Worm (Caenorhabditis elegans) whole organism, L3 larva: ENCODE data around the gene F40C5.1.

Source experiments
- R02D3.7 ChIP-seq: fragments of 150-350 bp; optimal IDR thresholded peaks from 2 replicates; lab custom pipeline; 2014; ENCODE audit warnings: missing biosample characterization, missing genetic modification characterization
- ZK546.5 ChIP-seq: sonication (generic microtip); optimal IDR thresholded peaks from 2 replicates; lab custom pipeline; 2017; ENCODE audit warnings: missing biosample characterization, missing genetic modification characterization
- aly-2 ChIP-seq: fragments of 150-350 bp; optimal IDR thresholded peaks from 2 replicates; lab custom pipeline; 2014; ENCODE audit warnings: missing biosample characterization, missing genetic modification characterization
- ama-1 ChIP-seq: fragments of 150-350 bp; optimal IDR thresholded peaks from 2 replicates; lab custom pipeline; 2018
- ceh-16 ChIP-seq: sonication (generic microtip); optimal IDR thresholded peaks from 2 replicates; lab custom pipeline; 2017; ENCODE audit warnings: missing biosample characterization, missing genetic modification characterization
- ceh-28 ChIP-seq: fragments of 150-350 bp; optimal IDR thresholded peaks from 2 replicates; lab custom pipeline; 2014; ENCODE audit warnings: missing biosample characterization, missing genetic modification reagents, missing genetic modification characterization
- ceh-82 ChIP-seq: fragments of 150-350 bp; optimal IDR thresholded peaks from 2 replicates; lab custom pipeline; 2014; ENCODE audit warnings: missing biosample characterization, missing genetic modification characterization
- ceh-9 ChIP-seq: sonication (generic microtip); optimal IDR thresholded peaks from 2 replicates; lab custom pipeline; 2018; ENCODE audit warnings: missing biosample characterization, missing genetic modification characterization
- egl-27 ChIP-seq: sonication (generic microtip); optimal IDR thresholded peaks from 4 replicates; lab custom pipeline; 2017; ENCODE audit warnings: missing biosample characterization, missing genetic modification reagents, missing genetic modification characterization
- egl-5 ChIP-seq: fragments of 150-350 bp; optimal IDR thresholded peaks from 2 replicates; lab custom pipeline; 2017; ENCODE audit warnings: missing biosample characterization, missing genetic modification reagents, missing genetic modification characterization, inconsistent platforms
- elt-2 ChIP-seq: sonication (generic microtip); optimal IDR thresholded peaks from 2 replicates; lab custom pipeline; 2016; ENCODE audit warnings: missing genetic modification reagents, mild to moderate bottlenecking, missing genetic modification characterization, missing compliant biosample characterization
- elt-3 ChIP-seq, 3 experiments: fragments of 150-350 bp in 1 of 3; sonication (generic microtip) in 2 of 3; optimal IDR thresholded peaks; 2 replicates in 2 of 3; 4 replicates in 1 of 3; lab custom pipeline; 2014 to 2017; ENCODE audit warnings: missing biosample characterization in 3 of 3, missing genetic modification characterization in 3 of 3
- fkh-10 ChIP-seq: sonication (generic microtip); optimal IDR thresholded peaks from 2 replicates; lab custom pipeline; 2017; ENCODE audit warnings: missing biosample characterization, missing genetic modification reagents, missing genetic modification characterization
- fos-1 ChIP-seq: fragments of 150-350 bp; optimal IDR thresholded peaks from 2 replicates; lab custom pipeline; 2014; ENCODE audit warnings: missing biosample characterization, missing genetic modification characterization
- jun-1 ChIP-seq: fragments of 150-350 bp; optimal IDR thresholded peaks from 2 replicates; lab custom pipeline; 2014; ENCODE audit warnings: missing biosample characterization, missing genetic modification reagents, missing genetic modification characterization
- lin-39 ChIP-seq: fragments of 150-350 bp; optimal IDR thresholded peaks from 2 replicates; lab custom pipeline; 2018; ENCODE audit warnings: missing biosample characterization, missing genetic modification reagents, missing genetic modification characterization
- lsy-12 ChIP-seq: sonication (generic microtip); optimal IDR thresholded peaks from 2 replicates; lab custom pipeline; 2016; ENCODE audit warnings: mild to moderate bottlenecking, missing genetic modification characterization, missing compliant biosample characterization
- mdl-1 ChIP-seq: fragments of 150-350 bp; optimal IDR thresholded peaks from 2 replicates; lab custom pipeline; 2014; ENCODE audit warnings: missing biosample characterization, missing genetic modification characterization
- nfya-1 ChIP-seq: sonication (generic microtip); optimal IDR thresholded peaks from 2 replicates; lab custom pipeline; 2017; ENCODE audit warnings: missing genetic modification characterization, mild to moderate bottlenecking, missing compliant biosample characterization, antibody characterized with exemption, moderate library complexity; ENCODE audit not compliant: insufficient read depth
- nhr-11 ChIP-seq: fragments of 150-350 bp; optimal IDR thresholded peaks from 2 replicates; lab custom pipeline; 2014; ENCODE audit warnings: missing biosample characterization, missing genetic modification characterization
- nhr-23 ChIP-seq: fragments of 150-350 bp; optimal IDR thresholded peaks from 2 replicates; lab custom pipeline; 2014; ENCODE audit warnings: missing biosample characterization, missing genetic modification reagents, missing genetic modification characterization
- nhr-237 ChIP-seq: fragments of 150-350 bp; optimal IDR thresholded peaks from 2 replicates; lab custom pipeline; 2014; ENCODE audit warnings: missing biosample characterization, missing genetic modification characterization
- nhr-43 ChIP-seq: sonication (generic microtip); optimal IDR thresholded peaks from 2 replicates; lab custom pipeline; 2016; ENCODE audit warnings: mild to moderate bottlenecking, missing genetic modification characterization, missing compliant biosample characterization; ENCODE audit not compliant: poor library complexity, severe bottlenecking
- nhr-76 ChIP-seq: fragments of 150-350 bp; sonication (generic microtip); optimal IDR thresholded peaks from 5 replicates; lab custom pipeline; 2014; ENCODE audit warnings: missing biosample characterization, missing genetic modification characterization
- nhr-77 ChIP-seq: fragments of 150-350 bp; optimal IDR thresholded peaks from 2 replicates; lab custom pipeline; 2014; ENCODE audit warnings: missing biosample characterization, missing genetic modification characterization
- pha-4 ChIP-seq: fragments of 150-350 bp; optimal IDR thresholded peaks from 2 replicates; lab custom pipeline; 2014; ENCODE audit warnings: missing biosample characterization, missing genetic modification reagents, missing genetic modification characterization
- snpc-4 ChIP-seq: fragments of 150-350 bp; optimal IDR thresholded peaks from 2 replicates; lab custom pipeline; 2014; ENCODE audit warnings: missing biosample characterization, missing genetic modification characterization
- tbx-2 ChIP-seq: sonication (generic microtip); optimal IDR thresholded peaks from 2 replicates; lab custom pipeline; 2016; ENCODE audit warnings: mild to moderate bottlenecking, missing genetic modification characterization, missing compliant biosample characterization
- unc-39 ChIP-seq: sonication (generic microtip); optimal IDR thresholded peaks from 4 replicates; lab custom pipeline; 2017; ENCODE audit warnings: missing biosample characterization, missing genetic modification characterization
- unc-62 ChIP-seq: fragments of 150-350 bp; sonication (generic microtip); optimal IDR thresholded peaks from 4 replicates; lab custom pipeline; 2014; ENCODE audit warnings: missing biosample characterization, missing genetic modification reagents, missing genetic modification characterization
- ztf-11 ChIP-seq: fragments of 150-350 bp; optimal IDR thresholded peaks from 2 replicates; lab custom pipeline; 2014; ENCODE audit warnings: missing biosample characterization, missing genetic modification characterization
- ztf-4 ChIP-seq: fragments of 150-350 bp; optimal IDR thresholded peaks from 2 replicates; lab custom pipeline; 2014; ENCODE audit warnings: missing biosample characterization, missing genetic modification characterization

Gene F40C5.1

DNA sequence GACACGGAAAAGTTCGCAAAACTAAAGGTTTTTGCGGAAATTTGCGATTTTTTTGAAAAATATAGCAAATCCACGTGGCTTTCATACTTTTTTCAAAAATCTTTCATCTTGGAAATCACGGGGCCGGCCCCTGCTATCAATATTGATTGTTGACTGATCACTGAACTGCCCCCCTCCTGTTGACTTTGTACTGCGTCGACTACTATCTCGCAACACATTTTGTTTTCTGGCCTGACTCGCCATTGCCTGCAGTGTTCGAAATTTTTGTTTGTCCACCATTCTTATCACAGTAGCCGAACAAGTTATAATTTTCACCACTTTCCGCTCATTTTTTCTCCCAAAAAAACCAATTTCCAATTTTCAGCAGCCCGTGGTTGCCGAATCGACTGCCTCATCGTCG lies 8.5 kb downstream of the F40C5.1 start:
- TF ChIP-seq lsy-12: no peak
- peak; percentile 66 for TF ChIP-seq pha-4 (tag; lab: Kevin White, UChicago)
- TF ChIP-seq nhr-76 (tag; lab: Kevin White, UChicago): no peak
- no peak for TF ChIP-seq ceh-16 (tag; lab: Kevin White, UChicago)

DNA sequence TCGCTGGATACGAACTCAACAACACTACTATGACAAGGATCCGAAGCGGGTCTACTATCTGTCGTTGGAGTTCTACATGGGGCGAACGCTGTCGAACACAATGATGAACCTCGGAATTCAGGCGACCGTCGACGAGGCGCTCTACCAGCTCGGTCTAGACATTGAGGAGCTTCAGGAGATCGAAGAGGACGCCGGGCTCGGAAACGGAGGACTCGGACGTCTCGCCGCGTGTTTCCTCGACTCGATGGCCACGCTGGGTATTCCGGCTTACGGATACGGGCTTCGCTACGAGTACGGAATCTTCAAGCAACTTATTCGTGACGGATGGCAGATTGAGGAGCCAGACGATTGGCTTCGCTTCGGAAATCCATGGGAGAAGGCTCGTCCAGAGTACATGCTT lies 9.1 kb downstream of the F40C5.1 start:
- TF ChIP-seq ceh-28 (tag; lab: Kevin White, UChicago) (no peak), pha-4 (tag; lab: Kevin White, UChicago) (no peak), fkh-10 (GFP tag; lab: Kevin White, UChicago) (no peak)

DNA sequence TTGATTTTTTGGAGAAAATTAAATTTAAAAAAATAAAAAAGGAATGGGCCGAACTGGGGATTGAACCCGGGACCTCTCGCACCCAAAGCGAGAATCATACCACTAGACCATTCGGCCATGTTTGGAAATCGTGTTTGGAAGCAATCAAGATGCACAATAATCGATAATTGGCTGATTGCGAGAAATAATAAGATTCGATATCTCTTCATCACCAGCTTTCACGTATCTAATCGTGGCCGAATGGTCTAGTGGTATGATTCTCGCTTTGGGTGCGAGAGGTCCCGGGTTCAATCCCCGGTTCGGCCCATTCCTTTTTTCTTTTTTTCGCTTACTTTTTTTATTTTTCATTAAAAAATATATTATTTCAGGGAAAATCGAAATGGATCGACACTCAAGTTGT lies 9.6 kb downstream of the F40C5.1 start:
- TF ChIP-seq jun-1 (tag; lab: Kevin White, UChicago) (no peak), nhr-43 (tag; lab: Kevin White, UChicago) (peak; percentile 60), fos-1 (no peak), nfya-1 (tag; lab: Kevin White, UChicago) (peak; percentile 34), elt-2 (tag; lab: Kevin White, UChicago) (peak; percentile 6), unc-39 (tag; lab: Kevin White, UChicago) (no peak)

DNA sequence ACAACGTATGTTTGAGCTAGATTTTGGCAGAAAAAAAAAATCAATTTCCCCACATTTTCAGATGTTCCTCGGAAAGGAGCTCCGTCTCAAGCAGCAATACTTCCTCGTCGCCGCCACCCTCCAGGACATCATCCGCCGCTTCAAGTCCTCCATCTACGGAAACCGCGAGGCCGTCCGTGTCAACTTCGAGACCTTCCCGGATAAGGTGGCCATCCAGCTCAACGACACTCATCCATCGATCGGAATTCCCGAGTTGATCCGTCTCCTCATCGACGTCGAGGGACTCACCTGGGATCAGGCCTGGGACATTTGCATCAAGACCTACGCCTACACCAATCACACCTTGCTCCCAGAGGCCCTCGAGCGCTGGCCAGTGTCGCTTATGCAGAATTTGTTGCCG lies 10.2 kb downstream of the F40C5.1 start:
- TF ChIP-seq fos-1: no peak
- TF ChIP-seq nhr-11 (tag; lab: Kevin White, UChicago): no peak
- no peak for TF ChIP-seq ceh-82 (tag; lab: Kevin White, UChicago)

DNA sequence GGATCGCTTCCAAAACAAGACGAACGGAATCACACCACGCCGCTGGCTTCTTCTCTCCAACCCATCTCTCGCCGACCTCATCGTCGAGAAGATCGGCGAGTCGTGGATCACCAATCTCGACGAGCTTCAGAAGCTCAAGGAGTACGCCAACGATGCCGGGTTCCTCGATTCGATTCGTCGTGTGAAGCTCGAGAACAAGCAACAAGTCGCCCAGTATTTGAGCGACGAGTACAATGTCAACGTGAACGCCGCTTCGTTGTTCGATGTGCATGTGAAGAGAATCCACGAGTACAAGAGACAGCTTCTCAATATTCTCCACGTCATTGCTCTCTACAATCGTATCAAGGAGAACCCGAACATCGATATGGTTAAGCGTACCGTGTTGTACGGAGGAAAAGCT lies 11.1 kb downstream of the F40C5.1 start:
- no peak for TF ChIP-seq egl-5 (tag; lab: Kevin White, UChicago)
- TF ChIP-seq ZK546.5: no peak
- no peak for TF ChIP-seq mdl-1
- TF ChIP-seq ztf-4 (tag; lab: Kevin White, UChicago): no peak
- TF ChIP-seq ztf-11 (tag; lab: Kevin White, UChicago): no peak
- no peak for TF ChIP-seq lin-39
- no peak for TF ChIP-seq egl-27 (tag; lab: Kevin White, UChicago)
- TF ChIP-seq R02D3.7 (tag; lab: Kevin White, UChicago): no peak
- TF ChIP-seq aly-2 (tag; lab: Kevin White, UChicago): no peak
- no peak for TF ChIP-seq ceh-9 (tag; lab: Kevin White, UChicago)
- no peak for TF ChIP-seq pha-4 (tag; lab: Kevin White, UChicago)
- TF ChIP-seq fos-1: no peak
- no peak for TF ChIP-seq tbx-2
- no peak for TF ChIP-seq nhr-77 (tag; lab: Kevin White, UChicago)
- no peak for TF ChIP-seq nhr-23 (tag; lab: Kevin White, UChicago)
- no peak for TF ChIP-seq snpc-4 (tag; lab: Kevin White, UChicago)
- TF ChIP-seq lsy-12: no peak

DNA sequence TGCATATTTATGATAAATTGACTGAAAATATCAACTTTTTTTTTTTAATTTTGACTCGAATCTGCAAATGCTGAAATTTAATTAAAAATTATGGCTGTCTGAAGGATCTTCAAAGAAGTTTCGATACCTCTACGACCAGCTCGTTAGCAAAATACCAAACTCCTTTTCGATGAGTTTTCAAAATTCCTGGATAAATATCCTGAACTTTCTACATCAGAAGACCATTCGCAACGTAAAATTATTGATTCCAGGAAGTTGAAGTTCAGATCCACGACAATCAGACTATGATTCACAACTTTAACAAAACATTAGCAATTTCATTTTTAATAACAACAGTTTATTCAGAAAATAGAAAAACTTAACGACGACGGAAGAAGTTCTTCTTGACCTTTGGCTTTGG lies 12.5 kb downstream of the F40C5.1 start:
- TF ChIP-seq snpc-4 (tag; lab: Kevin White, UChicago) (no peak), ama-1 (lab: Kevin White, UChicago) (peak; percentile 15), lin-39 (no peak), unc-62 (GFP tag; lab: Kevin White, UChicago) (no peak), aly-2 (tag; lab: Kevin White, UChicago) (peak; percentile 49), egl-27 (tag; lab: Kevin White, UChicago) (no peak), elt-3 (tag; optimal IDR thresholded peaks at IDR 0.05; lab: Kevin White, UChicago) (no peak), unc-39 (tag; lab: Kevin White, UChicago) (no peak), nhr-237 (tag; lab: Kevin White, UChicago) (no peak), ceh-28 (tag; lab: Kevin White, UChicago) (no peak), ztf-11 (tag; lab: Kevin White, UChicago) (no peak), nhr-23 (tag; lab: Kevin White, UChicago) (no peak), fos-1 (no peak)
- TF ChIP-seq, all 47 proteins: peak for 2
